Worm (Caenorhabditis elegans) whole organism, midembryonic: Measurements from ENCODE around the gene F16G10.5.

Source experiments
- T22C8.4 ChIP-seq: fragments of 200-800 bp; sonication (Bioruptor generic); IDR thresholded peaks from 2 replicates; pipeline ENCODE4 v1.3.6; 2022; ENCODE audit warnings: missing genetic modification characterization, missing compliant biosample characterization
- cog-1 ChIP-seq: sonication (generic microtip); optimal IDR thresholded peaks from 2 replicates; lab custom pipeline; 2016; ENCODE audit warnings: missing genetic modification characterization, missing compliant biosample characterization
- flt-1 ChIP-seq: fragments of 200-800 bp; sonication (Bioruptor generic); IDR thresholded peaks from 2 replicates; pipeline ENCODE4 v1.3.6; 2022; ENCODE audit warnings: missing genetic modification characterization, missing compliant biosample characterization
- klf-2 ChIP-seq: fragments of 200-800 bp; sonication (Bioruptor generic); conservative IDR thresholded peaks from 2 replicates; pipeline ENCODE4 v1.3.6; 2022; ENCODE audit warnings: missing genetic modification reagents, missing genetic modification characterization, missing compliant biosample characterization
- med-1 ChIP-seq: sonication (generic microtip); optimal IDR thresholded peaks from 2 replicates; lab custom pipeline; 2017; ENCODE audit warnings: missing genetic modification characterization, mild to moderate bottlenecking, missing compliant biosample characterization, antibody characterized with exemption, missing genetic modification reagents; ENCODE audit not compliant: insufficient read depth
- ref-1 ChIP-seq: fragments of 200-800 bp; sonication (Bioruptor generic); conservative IDR thresholded peaks from 2 replicates; pipeline ENCODE4 v1.3.6; 2022; ENCODE audit warnings: missing genetic modification reagents, missing genetic modification characterization, missing compliant biosample characterization
- tab-1 ChIP-seq: fragments of 200-800 bp; sonication (Bioruptor generic); IDR thresholded peaks from 2 replicates; pipeline ENCODE4 v1.3.6; 2022; ENCODE audit warnings: missing genetic modification characterization, missing compliant biosample characterization
- ztf-23 ChIP-seq: fragments of 200-800 bp; sonication (Bioruptor generic); IDR thresholded peaks from 2 replicates; pipeline ENCODE4 v1.3.6; 2022; ENCODE audit warnings: missing genetic modification reagents, missing genetic modification characterization, missing compliant biosample characterization
- ztf-29 ChIP-seq: fragments of 200-800 bp; sonication (Bioruptor generic); IDR thresholded peaks from 2 replicates; pipeline ENCODE4 v1.3.6; 2022; ENCODE audit warnings: missing genetic modification reagents, missing genetic modification characterization, missing compliant biosample characterization

The F16G10.5 gene

ce11 chrII:2415439-2415838, 48.3 kb downstream of the F16G10.5 start, which contains the start of gene fbxa-4:
TSS of gene fbxa-4 (minus strand) at chrII:2415531.
- TF ChIP-seq ref-1 (GFP tag; lab: Robert Waterston, UW) (no peak), klf-2 (no peak), ztf-23 (no peak), ztf-29 (GFP tag; lab: Robert Waterston, UW) (no peak), med-1 (GFP tag; lab: Kevin White, UChicago) (no peak), tab-1 (GFP tag; lab: Robert Waterston, UW) (no peak), flt-1 (GFP tag; lab: Robert Waterston, UW) (no peak), cog-1 (no peak), T22C8.4 (no peak)

ce11 chrII:2417889-2418288, 50.8 kb downstream of the F16G10.5 start, which contains the start of the genes F42G2.5 and F42G2.7:
TSS of gene F42G2.5 (minus strand) at chrII:2417989.
TSS of gene F42G2.7 (plus strand) at chrII:2418158.
- no peak for TF ChIP-seq T22C8.4
- no peak for TF ChIP-seq ref-1 (GFP tag; lab: Robert Waterston, UW)
- TF ChIP-seq ztf-29 (GFP tag; lab: Robert Waterston, UW), result no peak
- TF ChIP-seq ztf-23, result no peak
- TF ChIP-seq tab-1 (GFP tag; lab: Robert Waterston, UW), result no peak
- no peak for TF ChIP-seq med-1 (GFP tag; lab: Kevin White, UChicago)
- no peak for TF ChIP-seq klf-2
